Fruit fly (Drosophila melanogaster) whole organism, prepupa: Measurements from ENCODE around the gene CG14300.

ENCODE experiments used
- Blimp-1 ChIP-seq: fragments of 200-800 bp; sonication (Bioruptor generic); optimal IDR thresholded peaks from 3 replicates; lab custom pipeline; 2017; ENCODE audit warnings: missing biosample characterization, missing genetic modification characterization, mild to moderate bottlenecking, moderate library complexity, missing genetic modification reagents
- CG10631 ChIP-seq: fragments of 200-800 bp; sonication (Bioruptor generic); optimal IDR thresholded peaks from 2 replicates; lab custom pipeline; 2016; ENCODE audit warnings: missing biosample characterization, missing genetic modification characterization
- CG10669 ChIP-seq: fragments of 200-800 bp; sonication (Bioruptor generic); optimal IDR thresholded peaks from 3 replicates; lab custom pipeline; 2018; ENCODE audit warnings: missing biosample characterization, mild to moderate bottlenecking, missing genetic modification characterization, moderate library complexity
- CG11762 ChIP-seq: fragments of 200-800 bp; sonication (Bioruptor generic); optimal IDR thresholded peaks from 3 replicates; lab custom pipeline; 2016; ENCODE audit warnings: missing biosample characterization, missing genetic modification characterization; ENCODE audit not compliant: insufficient read depth
- CG11902 ChIP-seq: fragments of 200-800 bp; sonication (Bioruptor generic); optimal IDR thresholded peaks from 3 replicates; lab custom pipeline; 2016; ENCODE audit warnings: missing biosample characterization, missing genetic modification characterization
- CG15336 ChIP-seq: fragments of 200-800 bp; sonication (Bioruptor generic); IDR thresholded peaks from 2 replicates; pipeline ENCODE4 v1.3.6; 2022; ENCODE audit warnings: missing biosample characterization, missing genetic modification characterization
- CG1621 ChIP-seq: fragments of 200-800 bp; sonication (Bioruptor generic); optimal IDR thresholded peaks from 3 replicates; lab custom pipeline; 2018; ENCODE audit warnings: missing biosample characterization, mild to moderate bottlenecking, missing genetic modification characterization
- CG16779 ChIP-seq: fragments of 200-800 bp; sonication (Bioruptor generic); optimal IDR thresholded peaks from 3 replicates; lab custom pipeline; 2017; ENCODE audit warnings: missing biosample characterization, mild to moderate bottlenecking, missing genetic modification characterization
- CG3032 ChIP-seq: fragments of 200-800 bp; optimal IDR thresholded peaks from 2 replicates; lab custom pipeline; 2019; ENCODE audit warnings: missing biosample characterization, mild to moderate bottlenecking, missing genetic modification characterization, moderate library complexity
- CG31627 ChIP-seq: fragments of 200-800 bp; sonication (Bioruptor generic); optimal IDR thresholded peaks from 3 replicates; lab custom pipeline; 2016; ENCODE audit warnings: missing biosample characterization, missing genetic modification characterization
- CG32006 ChIP-seq: fragments of 200-800 bp; sonication (Bioruptor generic); optimal IDR thresholded peaks from 3 replicates; lab custom pipeline; 2017; ENCODE audit warnings: missing biosample characterization, mild to moderate bottlenecking, missing genetic modification characterization
- CG34406 ChIP-seq: fragments of 200-800 bp; sonication (Bioruptor generic); optimal IDR thresholded peaks from 3 replicates; lab custom pipeline; 2016; ENCODE audit warnings: missing biosample characterization, missing genetic modification characterization
- CG3919 ChIP-seq: fragments of 200-800 bp; sonication (Bioruptor generic); optimal IDR thresholded peaks from 3 replicates; lab custom pipeline; 2016; ENCODE audit warnings: missing biosample characterization, missing genetic modification characterization
- CG6163 ChIP-seq: fragments of 200-800 bp; sonication (Bioruptor generic); IDR thresholded peaks from 3 replicates; pipeline ENCODE4 v1.3.6; 2022; ENCODE audit warnings: missing biosample characterization, missing genetic modification characterization
- CG6276 ChIP-seq: fragments of 200-800 bp; sonication (Bioruptor generic); optimal IDR thresholded peaks from 2 replicates; lab custom pipeline; 2017; ENCODE audit warnings: missing biosample characterization, mild to moderate bottlenecking, missing genetic modification characterization
- CG6792 ChIP-seq: fragments of 200-800 bp; sonication (Bioruptor generic); optimal IDR thresholded peaks from 3 replicates; lab custom pipeline; 2016; ENCODE audit warnings: missing biosample characterization, missing genetic modification characterization
- CG6808 ChIP-seq: fragments of 200-800 bp; sonication (Bioruptor generic); optimal IDR thresholded peaks from 3 replicates; lab custom pipeline; 2017; ENCODE audit warnings: missing biosample characterization, missing genetic modification characterization, mild to moderate bottlenecking, moderate library complexity, missing genetic modification reagents
- CG8119 ChIP-seq: fragments of 200-800 bp; sonication (Bioruptor generic); IDR thresholded peaks from 3 replicates; pipeline ENCODE4 v1.3.6; 2022; ENCODE audit warnings: missing biosample characterization, missing genetic modification characterization
- CG8632 ChIP-seq: fragments of 200-800 bp; sonication (Bioruptor generic); optimal IDR thresholded peaks from 3 replicates; lab custom pipeline; 2016; ENCODE audit warnings: missing biosample characterization, missing genetic modification characterization
- CG9139 ChIP-seq: fragments of 200-800 bp; sonication (Bioruptor generic); optimal IDR thresholded peaks from 3 replicates; lab custom pipeline; 2017; ENCODE audit warnings: missing biosample characterization, mild to moderate bottlenecking, missing genetic modification characterization
- Eip75B ChIP-seq: fragments of 200-800 bp; sonication (Bioruptor generic); optimal IDR thresholded peaks from 3 replicates; lab custom pipeline; 2016; ENCODE audit warnings: missing biosample characterization, missing genetic modification characterization
- Eip78C ChIP-seq: fragments of 200-800 bp; sonication (Bioruptor generic); peaks from one replicate; lab custom pipeline; 2016; ENCODE audit warnings: missing biosample characterization, missing genetic modification characterization
- Eip93F ChIP-seq: fragments of 200-800 bp; sonication (Bioruptor generic); optimal IDR thresholded peaks from 2 replicates; lab custom pipeline; 2016; ENCODE audit warnings: missing biosample characterization, mild to moderate bottlenecking, missing genetic modification characterization
- Ets96B ChIP-seq: fragments of 200-800 bp; optimal IDR thresholded peaks from 2 replicates; lab custom pipeline; 2019; ENCODE audit warnings: missing biosample characterization, mild to moderate bottlenecking, missing genetic modification characterization, moderate library complexity
- Gug ChIP-seq: fragments of 200-800 bp; sonication (Bioruptor generic); IDR thresholded peaks from 2 replicates; pipeline ENCODE4 v1.3.6; 2022; ENCODE audit warnings: missing biosample characterization, missing genetic modification characterization
- Hr38 ChIP-seq: sonication (Bioruptor generic); optimal IDR thresholded peaks from 2 replicates; lab custom pipeline; 2016; ENCODE audit warnings: missing biosample characterization, missing genetic modification characterization
- Hr39 ChIP-seq: fragments of 200-800 bp; sonication (Bioruptor generic); optimal IDR thresholded peaks from 2 replicates; lab custom pipeline; 2016; ENCODE audit warnings: missing biosample characterization, missing genetic modification characterization
- Lpt ChIP-seq: fragments of 200-800 bp; sonication (Bioruptor generic); optimal IDR thresholded peaks from 3 replicates; lab custom pipeline; 2016; ENCODE audit warnings: missing biosample characterization, missing genetic modification characterization
- Met ChIP-seq: fragments of 200-800 bp; sonication (Bioruptor generic); optimal IDR thresholded peaks from 3 replicates; lab custom pipeline; 2016; ENCODE audit warnings: missing biosample characterization, missing genetic modification characterization
- OdsH ChIP-seq: fragments of 200-800 bp; sonication (Bioruptor generic); optimal IDR thresholded peaks from 3 replicates; lab custom pipeline; 2016; ENCODE audit warnings: missing biosample characterization, missing genetic modification characterization
- Smox ChIP-seq: fragments of 200-800 bp; sonication (Bioruptor generic); optimal IDR thresholded peaks from 3 replicates; lab custom pipeline; 2016; ENCODE audit warnings: missing biosample characterization, missing genetic modification characterization
- Sox14 ChIP-seq: fragments of 200-800 bp; sonication (Bioruptor generic); optimal IDR thresholded peaks from 3 replicates; lab custom pipeline; 2016; ENCODE audit warnings: missing biosample characterization, missing genetic modification characterization
- Sox15 ChIP-seq: fragments of 200-800 bp; sonication (Bioruptor generic); optimal IDR thresholded peaks from 3 replicates; lab custom pipeline; 2016; ENCODE audit warnings: missing biosample characterization, missing genetic modification characterization
- cyc ChIP-seq: fragments of 200-800 bp; sonication (Bioruptor generic); optimal IDR thresholded peaks from 3 replicates; lab custom pipeline; 2016; ENCODE audit warnings: missing biosample characterization, missing genetic modification characterization
- dac ChIP-seq: fragments of 200-800 bp; sonication (Bioruptor generic); optimal IDR thresholded peaks from 2 replicates; lab custom pipeline; 2017; ENCODE audit warnings: missing biosample characterization, mild to moderate bottlenecking, missing genetic modification characterization
- eg ChIP-seq: fragments of 200-800 bp; sonication (Bioruptor generic); IDR thresholded peaks from 3 replicates; pipeline ENCODE4 v1.3.6; 2022; ENCODE audit warnings: missing biosample characterization, missing genetic modification characterization
- fd59A ChIP-seq: fragments of 200-800 bp; sonication (Bioruptor generic); optimal IDR thresholded peaks from 2 replicates; lab custom pipeline; 2017; ENCODE audit warnings: missing biosample characterization, mild to moderate bottlenecking, missing genetic modification characterization, missing genetic modification reagents
- fd85E ChIP-seq: fragments of 200-800 bp; sonication (Bioruptor generic); optimal IDR thresholded peaks from 3 replicates; lab custom pipeline; 2016; ENCODE audit warnings: missing biosample characterization, missing genetic modification characterization
- lz ChIP-seq: fragments of 200-800 bp; sonication (Bioruptor generic); optimal IDR thresholded peaks from 3 replicates; lab custom pipeline; 2016; ENCODE audit warnings: missing biosample characterization, missing genetic modification characterization
- net ChIP-seq: fragments of 200-800 bp; sonication (Bioruptor generic); optimal IDR thresholded peaks from 3 replicates; lab custom pipeline; 2016; ENCODE audit warnings: missing biosample characterization, missing genetic modification characterization
- pdm3 ChIP-seq: fragments of 200-800 bp; sonication (Bioruptor generic); optimal IDR thresholded peaks from 3 replicates; lab custom pipeline; 2016; ENCODE audit warnings: missing biosample characterization, missing genetic modification characterization
- salr ChIP-seq, 2 experiments: fragments of 200-800 bp; sonication (Bioruptor generic); optimal IDR thresholded peaks; 3 replicates each; lab custom pipeline; 2016 to 2018; ENCODE audit warnings: missing biosample characterization in 2 of 2, missing genetic modification characterization in 2 of 2, mild to moderate bottlenecking in 1 of 2
- spab ChIP-seq: fragments of 200-800 bp; sonication (Bioruptor generic); optimal IDR thresholded peaks from 2 replicates; lab custom pipeline; 2017; ENCODE audit warnings: missing biosample characterization, mild to moderate bottlenecking, missing genetic modification characterization, missing genetic modification reagents
- ss ChIP-seq, 2 experiments: fragments of 200-800 bp; sonication (Bioruptor generic); optimal IDR thresholded peaks; 2 replicates in 1 of 2; 3 replicates in 1 of 2; lab custom pipeline; 2017 to 2018; ENCODE audit warnings: mild to moderate bottlenecking in 2 of 2, missing biosample characterization in 2 of 2, missing genetic modification characterization in 2 of 2, moderate library complexity in 1 of 2

The CG14300 gene

DNA sequence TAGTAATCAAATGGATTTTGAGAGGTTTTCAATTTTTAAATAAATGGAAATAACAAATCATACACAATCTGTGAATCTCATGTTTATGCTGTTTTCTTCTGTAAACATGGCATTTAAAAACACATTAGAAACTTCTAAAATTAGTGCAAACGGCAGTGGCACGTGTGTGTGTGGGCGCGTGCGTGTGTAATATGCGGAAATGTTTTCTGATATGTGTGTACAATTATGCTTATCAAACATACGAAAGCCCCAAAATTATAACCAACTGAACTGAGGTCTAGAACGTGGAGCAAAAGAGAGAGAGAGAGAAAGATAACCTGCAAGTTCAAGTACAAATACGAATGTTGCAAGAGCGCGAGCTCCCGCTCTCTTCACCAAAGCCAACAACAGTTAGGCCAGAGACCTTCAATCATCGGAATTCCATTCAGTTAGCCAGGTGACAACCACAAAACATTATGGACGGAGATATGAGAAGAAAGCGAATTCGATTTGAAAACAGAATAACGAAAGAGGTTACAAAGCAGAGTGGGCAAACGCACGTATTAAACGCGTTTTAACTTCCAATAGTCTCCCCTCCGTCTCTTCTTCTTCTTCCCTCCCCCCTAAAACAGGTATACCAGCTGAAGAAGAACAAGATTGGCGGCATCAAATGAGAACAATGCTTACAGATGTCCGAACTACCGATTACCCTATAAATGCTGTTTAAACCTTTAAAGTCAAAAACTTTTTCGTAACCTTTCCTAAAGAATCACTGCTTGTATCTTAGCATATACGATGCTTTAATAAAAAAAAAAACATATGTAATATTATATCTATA is 47.7 kb upstream of the CG14300 start (continued):
- TF ChIP-seq Sox14 (GFP tag; lab: Kevin White, UChicago), result peak; percentile 92
- peak; percentile 81 for TF ChIP-seq fd59A (GFP tag; lab: Kevin White, UChicago)
- TF ChIP-seq CG34406 (GFP tag; lab: Kevin White, UChicago), result peak; percentile 94
- TF ChIP-seq CG10669 (GFP tag; lab: Kevin White, UChicago), result peak; percentile 87
- TF ChIP-seq Hr39 (GFP tag; lab: Kevin White, UChicago), result peak; percentile 91
- TF ChIP-seq Met (GFP tag; lab: Kevin White, UChicago), result peak; percentile 95
- TF ChIP-seq CG10631 (GFP tag; lab: Kevin White, UChicago), result peak; percentile 94
- peak; percentile 92 for TF ChIP-seq Lpt
- TF ChIP-seq Smox (GFP tag; lab: Kevin White, UChicago), result peak; percentile 95
- TF ChIP-seq CG15336 (GFP tag; lab: Robert Waterston, UW), result peak; percentile 95
- TF ChIP-seq spab (GFP tag; lab: Kevin White, UChicago), result peak; percentile 80
- TF ChIP-seq CG11762, result peak; percentile 85
- peak; percentile 95 for TF ChIP-seq cyc (GFP tag; lab: Kevin White, UChicago)
- TF ChIP-seq Hr38 (GFP tag; lab: Kevin White, UChicago), result no peak
- TF ChIP-seq CG8119 (GFP tag; lab: Robert Waterston, UW), result peak; percentile 93
- peak; percentile 87 for TF ChIP-seq CG3032 (tag; lab: Kevin White, UChicago)
- peak; percentile 61 for TF ChIP-seq fd85E (GFP tag; lab: Kevin White, UChicago)
- TF ChIP-seq Blimp-1, result peak; percentile 84
- TF ChIP-seq lz (GFP tag; lab: Kevin White, UChicago), result peak; percentile 96
- TF ChIP-seq Gug (GFP tag; lab: Robert Waterston, UW), result peak; percentile 87
- TF ChIP-seq ss (GFP tag; optimal IDR thresholded peaks at IDR 0.05; lab: Kevin White, UChicago), result peak; percentile 80 to 84
- peak; percentile 54 for TF ChIP-seq CG9139 (GFP tag; lab: Kevin White, UChicago)
- peak; percentile 87 for TF ChIP-seq CG6276

DNA sequence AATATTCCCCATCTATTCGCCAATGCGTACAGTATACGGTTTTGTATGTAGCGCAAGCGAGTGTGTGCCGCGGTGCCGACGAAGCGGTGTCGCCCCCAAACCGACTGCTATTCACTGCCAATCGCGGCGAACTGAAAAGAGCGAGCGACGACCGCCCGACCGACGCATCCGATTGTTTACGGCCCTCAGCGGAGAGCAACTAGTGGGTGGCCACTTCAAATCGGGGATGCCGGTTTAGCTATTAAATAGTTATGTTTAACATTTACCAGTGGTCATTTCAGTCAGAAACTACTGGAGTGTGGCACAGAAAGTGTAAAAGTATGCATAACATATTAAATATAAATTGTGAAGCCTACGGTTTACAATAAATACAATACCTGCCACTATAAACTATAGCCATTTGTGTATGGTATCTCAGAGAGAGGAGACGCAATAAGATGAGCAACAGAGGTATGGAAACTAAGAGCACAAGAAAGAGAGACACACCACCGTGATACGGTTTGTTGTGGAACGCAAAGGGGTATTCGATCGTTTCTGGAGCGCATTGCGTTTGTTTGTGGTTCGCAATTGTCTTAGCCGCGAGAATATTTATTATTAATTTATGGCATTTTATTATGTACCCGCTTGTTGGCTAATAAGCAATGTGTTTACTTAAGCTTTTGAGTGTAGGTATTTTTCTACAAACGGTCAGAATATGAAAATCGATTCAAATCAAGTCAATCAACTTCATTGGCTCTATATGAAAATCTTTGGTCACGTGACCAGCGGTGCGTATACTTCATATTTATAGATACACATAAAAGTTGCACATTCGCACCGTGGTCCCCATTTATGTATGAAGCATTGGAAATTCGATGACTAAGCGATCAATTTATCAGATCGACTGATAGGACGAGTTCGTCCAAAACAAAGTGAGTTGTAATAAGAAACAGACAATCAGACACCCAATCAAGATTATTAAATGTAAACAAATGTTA is 46.8 kb upstream of the CG14300 start:
- peak; percentile 76 for TF ChIP-seq Eip78C (GFP tag; lab: Kevin White, UChicago)
- TF ChIP-seq CG16779 (tag; lab: Kevin White, UChicago), result no peak
- TF ChIP-seq CG10669 (GFP tag; lab: Kevin White, UChicago), result no peak
- TF ChIP-seq spab (GFP tag; lab: Kevin White, UChicago), result no peak
- no peak for TF ChIP-seq CG31627 (GFP tag; lab: Kevin White, UChicago)
- TF ChIP-seq CG6276, result peak; percentile 7
- TF ChIP-seq CG34406 (GFP tag; lab: Kevin White, UChicago), result no peak
- TF ChIP-seq CG10631 (GFP tag; lab: Kevin White, UChicago), result no peak
- no peak for TF ChIP-seq Eip75B (GFP tag; lab: Kevin White, UChicago)
- TF ChIP-seq Met (GFP tag; lab: Kevin White, UChicago), result peak; percentile 24
- TF ChIP-seq salr (GFP tag; optimal IDR thresholded peaks at IDR 0.05; lab: Kevin White, UChicago), result no peak
- TF ChIP-seq lz (GFP tag; lab: Kevin White, UChicago), result no peak
- TF ChIP-seq Sox15 (GFP tag; lab: Kevin White, UChicago), result no peak
- no peak for TF ChIP-seq CG8632
- TF ChIP-seq CG1621 (tag; lab: Kevin White, UChicago), result peak; percentile 4
- no peak for TF ChIP-seq Eip93F (GFP tag; lab: Kevin White, UChicago)
- peak; percentile 47; the same call in 1 of the 3 replicates for TF ChIP-seq CG6163 (GFP tag; lab: Robert Waterston, UW)
- TF ChIP-seq CG3032 (tag; lab: Kevin White, UChicago), result no peak
- TF ChIP-seq CG11902 (GFP tag; lab: Kevin White, UChicago), result no peak
- TF ChIP-seq net, result no peak
- no peak for TF ChIP-seq Lpt
- TF ChIP-seq fd59A (GFP tag; lab: Kevin White, UChicago), result no peak
- no peak for TF ChIP-seq Ets96B (tag; lab: Kevin White, UChicago)
- no peak for TF ChIP-seq dac
- no peak for TF ChIP-seq Gug (GFP tag; lab: Robert Waterston, UW)
- no peak for TF ChIP-seq pdm3 (GFP tag; lab: Kevin White, UChicago)
- TF ChIP-seq OdsH (GFP tag; lab: Kevin White, UChicago), result no peak
- no peak for TF ChIP-seq eg (GFP tag; lab: Robert Waterston, UW)
- TF ChIP-seq Blimp-1, result no peak
- TF ChIP-seq CG9139 (GFP tag; lab: Kevin White, UChicago), result no peak
- TF ChIP-seq CG6808 (GFP tag; lab: Kevin White, UChicago), result no peak
- no peak for TF ChIP-seq CG3919 (GFP tag; lab: Kevin White, UChicago)
- no peak for TF ChIP-seq CG32006 (GFP tag; lab: Kevin White, UChicago)
- no peak for TF ChIP-seq CG6792 (GFP tag; lab: Kevin White, UChicago)
